Worm (Caenorhabditis elegans) whole organism, young adult: ENCODE results near the gene B0432.10.

Experiments
- ama-1 ChIP-seq, 3 experiments: fragments of 150-350 bp in 1 of 3; sonication (generic microtip) in 2 of 3; optimal IDR thresholded peaks; 2 replicates each; lab custom pipeline; 2014 to 2018; ENCODE audit warnings: missing biosample characterization in 2 of 3, missing genetic modification characterization in 2 of 3, missing genetic modification reagents in 2 of 3
- sptf-2 ChIP-seq: fragments of 200-800 bp; sonication (Bioruptor generic); optimal IDR thresholded peaks from 2 replicates; lab custom pipeline; 2018; ENCODE audit warnings: mild to moderate bottlenecking, missing genetic modification characterization, missing compliant biosample characterization
- tlf-1 ChIP-seq: fragments of 200-800 bp; sonication (Bioruptor generic); optimal IDR thresholded peaks from 2 replicates; lab custom pipeline; 2018; ENCODE audit warnings: mild to moderate bottlenecking, missing genetic modification characterization, missing compliant biosample characterization

DNA sequence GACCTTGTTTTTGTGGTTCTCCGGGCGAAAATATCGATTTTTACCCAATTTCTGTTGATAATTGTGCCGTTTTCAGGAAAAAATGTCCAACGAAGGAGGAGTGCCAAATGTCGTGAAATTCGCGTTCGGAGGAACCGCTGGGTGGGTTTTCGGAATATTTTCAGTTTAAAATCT lies 363 bp upstream of the B0432.10 start, which contains the start of gene misc-1:
- TF ChIP-seq ama-1 (optimal IDR thresholded peaks at IDR 0.05; lab: Kevin White, UChicago): no peak
- TF ChIP-seq ama-1 (GFP tag; optimal IDR thresholded peaks at IDR 0.05; lab: Kevin White, UChicago): no peak
- TF ChIP-seq sptf-2 (GFP tag; lab: Kevin White, UChicago): no peak
- TF ChIP-seq tlf-1 (GFP tag; lab: Kevin White, UChicago): no peak
